Worm (Caenorhabditis elegans) whole organism, late embryonic: ENCODE measurements around the gene ZK622.4.

ENCODE experiments used
- C38D4.7 ChIP-seq: fragments of 200-800 bp; sonication (Bioruptor generic); optimal IDR thresholded peaks from 2 replicates; lab custom pipeline; 2018; ENCODE audit warnings: mild to moderate bottlenecking, missing genetic modification characterization, moderate library complexity, missing compliant biosample characterization
- F13H6.1 ChIP-seq: sonication (generic microtip); optimal IDR thresholded peaks from 2 replicates; lab custom pipeline; 2016; ENCODE audit warnings: missing genetic modification characterization, missing compliant biosample characterization
- K02D7.2 ChIP-seq: sonication (generic microtip); optimal IDR thresholded peaks from 2 replicates; lab custom pipeline; 2017; ENCODE audit warnings: mild to moderate bottlenecking, missing genetic modification characterization, missing compliant biosample characterization
- K09A11.1 ChIP-seq: sonication (generic microtip); optimal IDR thresholded peaks from 2 replicates; lab custom pipeline; 2017; ENCODE audit warnings: antibody characterized with exemption, mild to moderate bottlenecking, missing genetic modification characterization, missing compliant biosample characterization; ENCODE audit not compliant: insufficient read depth
- T23F11.4 ChIP-seq: fragments of 200-800 bp; sonication (Bioruptor generic); optimal IDR thresholded peaks from 2 replicates; lab custom pipeline; 2018; ENCODE audit warnings: mild to moderate bottlenecking, missing genetic modification characterization, missing compliant biosample characterization
- Y22D7AL.16 ChIP-seq: sonication (generic microtip); optimal IDR thresholded peaks from 2 replicates; lab custom pipeline; 2016; ENCODE audit warnings: missing genetic modification characterization, missing compliant biosample characterization
- ahr-1 ChIP-seq: sonication (generic microtip); optimal IDR thresholded peaks from 2 replicates; lab custom pipeline; 2016; ENCODE audit warnings: missing genetic modification characterization, missing compliant biosample characterization
- ama-1 ChIP-seq: fragments of 150-350 bp; optimal IDR thresholded peaks from 2 replicates; lab custom pipeline; 2014
- ceh-14 ChIP-seq: sonication (generic microtip); optimal IDR thresholded peaks from 2 replicates; lab custom pipeline; 2016; ENCODE audit warnings: missing genotype, missing genetic modification characterization, missing compliant biosample characterization
- ceh-19 ChIP-seq: fragments of 200-800 bp; sonication (Bioruptor generic); optimal IDR thresholded peaks from 2 replicates; lab custom pipeline; 2018; ENCODE audit warnings: mild to moderate bottlenecking, missing genetic modification characterization, missing compliant biosample characterization
- ceh-2 ChIP-seq: sonication (generic microtip); optimal IDR thresholded peaks from 2 replicates; lab custom pipeline; 2016; ENCODE audit warnings: missing genotype, missing genetic modification characterization, missing compliant biosample characterization
- ceh-24 ChIP-seq: sonication (generic microtip); optimal IDR thresholded peaks from 2 replicates; lab custom pipeline; 2016; ENCODE audit warnings: mild to moderate bottlenecking, missing genetic modification characterization, missing compliant biosample characterization
- ceh-30 ChIP-seq: fragments of 150-350 bp; optimal IDR thresholded peaks from 2 replicates; lab custom pipeline; 2014; ENCODE audit warnings: missing biosample characterization, missing genetic modification characterization
- ceh-31 ChIP-seq: sonication (generic microtip); optimal IDR thresholded peaks from 2 replicates; lab custom pipeline; 2016; ENCODE audit warnings: missing genetic modification characterization, missing compliant biosample characterization
- ceh-34 ChIP-seq: sonication (generic microtip); optimal IDR thresholded peaks from 2 replicates; lab custom pipeline; 2016; ENCODE audit warnings: mild to moderate bottlenecking, missing genetic modification characterization, missing compliant biosample characterization
- ceh-45 ChIP-seq: fragments of 200-800 bp; sonication (Bioruptor generic); IDR thresholded peaks from 2 replicates; pipeline ENCODE4 v1.3.6; 2022; ENCODE audit warnings: missing genetic modification reagents, missing genetic modification characterization, missing compliant biosample characterization
- ceh-48 ChIP-seq: sonication (generic microtip); optimal IDR thresholded peaks from 2 replicates; lab custom pipeline; 2016; ENCODE audit warnings: missing genetic modification characterization, inconsistent platforms, missing compliant biosample characterization
- ceh-6 ChIP-seq: fragments of 200-800 bp; sonication (Bioruptor generic); optimal IDR thresholded peaks from 2 replicates; lab custom pipeline; 2018; ENCODE audit warnings: mild to moderate bottlenecking, missing genetic modification characterization, missing compliant biosample characterization
- che-1 ChIP-seq: sonication (generic microtip); optimal IDR thresholded peaks from 2 replicates; lab custom pipeline; 2016; ENCODE audit warnings: mild to moderate bottlenecking, missing genetic modification characterization, missing compliant biosample characterization
- dmd-4 ChIP-seq: sonication (generic microtip); optimal IDR thresholded peaks from 2 replicates; lab custom pipeline; 2016; ENCODE audit warnings: borderline replicate concordance, missing genetic modification characterization, missing compliant biosample characterization
- dve-1 ChIP-seq: sonication (generic microtip); optimal IDR thresholded peaks from 2 replicates; lab custom pipeline; 2017; ENCODE audit warnings: antibody characterized with exemption, mild to moderate bottlenecking, missing genetic modification characterization, missing compliant biosample characterization
- elt-2 ChIP-seq: sonication (generic microtip); optimal IDR thresholded peaks from 2 replicates; lab custom pipeline; 2016; ENCODE audit warnings: missing genetic modification reagents, missing genetic modification characterization, missing compliant biosample characterization
- elt-4 ChIP-seq: sonication (generic microtip); optimal IDR thresholded peaks from 2 replicates; lab custom pipeline; 2016; ENCODE audit warnings: missing genetic modification characterization, missing compliant biosample characterization
- ets-4 ChIP-seq: sonication (generic microtip); optimal IDR thresholded peaks from 2 replicates; lab custom pipeline; 2016; ENCODE audit warnings: missing genetic modification characterization, missing compliant biosample characterization
- fax-1 ChIP-seq: sonication (generic microtip); optimal IDR thresholded peaks from 2 replicates; lab custom pipeline; 2016; ENCODE audit warnings: missing genotype, missing genetic modification characterization, missing compliant biosample characterization
- gmeb-2 ChIP-seq: sonication (generic microtip); optimal IDR thresholded peaks from 2 replicates; lab custom pipeline; 2016; ENCODE audit warnings: missing genetic modification characterization, inconsistent platforms, missing compliant biosample characterization
- hlh-13 ChIP-seq: fragments of 200-800 bp; sonication (Bioruptor generic); optimal IDR thresholded peaks from 2 replicates; lab custom pipeline; 2018; ENCODE audit warnings: mild to moderate bottlenecking, missing genetic modification characterization, missing compliant biosample characterization
- hlh-15 ChIP-seq: sonication (generic microtip); optimal IDR thresholded peaks from 2 replicates; lab custom pipeline; 2016; ENCODE audit warnings: missing genetic modification characterization, missing compliant biosample characterization
- hlh-30 ChIP-seq: sonication (generic microtip); optimal IDR thresholded peaks from 2 replicates; lab custom pipeline; 2017; ENCODE audit warnings: antibody characterized with exemption, missing genetic modification characterization, missing compliant biosample characterization; ENCODE audit not compliant: insufficient read depth
- hlh-6 ChIP-seq: sonication (generic microtip); optimal IDR thresholded peaks from 2 replicates; lab custom pipeline; 2016; ENCODE audit warnings: missing genotype, missing genetic modification characterization, missing compliant biosample characterization
- lin-11 ChIP-seq: fragments of 200-800 bp; sonication (Bioruptor generic); optimal IDR thresholded peaks from 2 replicates; lab custom pipeline; 2018; ENCODE audit warnings: mild to moderate bottlenecking, missing genetic modification characterization, missing compliant biosample characterization
- madf-2 ChIP-seq: sonication (generic microtip); optimal IDR thresholded peaks from 2 replicates; lab custom pipeline; 2017; ENCODE audit warnings: missing genetic modification characterization, missing compliant biosample characterization
- nfya-1 ChIP-seq: sonication (generic microtip); optimal IDR thresholded peaks from 2 replicates; lab custom pipeline; 2017; ENCODE audit warnings: missing genetic modification characterization, mild to moderate bottlenecking, missing compliant biosample characterization, antibody characterized with exemption, moderate library complexity
- nhr-11 ChIP-seq: fragments of 150-350 bp; optimal IDR thresholded peaks from 2 replicates; lab custom pipeline; 2014; ENCODE audit warnings: missing biosample characterization, missing genetic modification characterization
- npax-4 ChIP-seq: sonication (generic microtip); optimal IDR thresholded peaks from 2 replicates; lab custom pipeline; 2016; ENCODE audit warnings: missing genetic modification characterization, missing compliant biosample characterization
- odd-2 ChIP-seq: sonication (generic microtip); optimal IDR thresholded peaks from 2 replicates; lab custom pipeline; 2017; ENCODE audit warnings: antibody characterized with exemption, mild to moderate bottlenecking, missing genetic modification characterization, missing compliant biosample characterization
- pag-3 ChIP-seq: sonication (generic microtip); optimal IDR thresholded peaks from 2 replicates; lab custom pipeline; 2016; ENCODE audit warnings: missing compliant biosample characterization, missing genetic modification characterization, borderline replicate concordance
- pat-9 ChIP-seq: fragments of 200-800 bp; sonication (Bioruptor generic); optimal IDR thresholded peaks from 2 replicates; lab custom pipeline; 2018; ENCODE audit warnings: mild to moderate bottlenecking, missing genetic modification characterization, moderate library complexity, missing compliant biosample characterization
- pax-1 ChIP-seq: fragments of 150-350 bp; optimal IDR thresholded peaks from 2 replicates; lab custom pipeline; 2014; ENCODE audit warnings: missing biosample characterization, missing genetic modification characterization
- pqm-1 ChIP-seq: sonication (generic microtip); optimal IDR thresholded peaks from 2 replicates; lab custom pipeline; 2016; ENCODE audit warnings: missing genetic modification characterization, missing compliant biosample characterization
- pros-1 ChIP-seq: fragments of 150-350 bp; optimal IDR thresholded peaks from 2 replicates; lab custom pipeline; 2014; ENCODE audit warnings: missing biosample characterization, missing genetic modification reagents, missing genetic modification characterization
- rnt-1 ChIP-seq: sonication (generic microtip); optimal IDR thresholded peaks from 2 replicates; lab custom pipeline; 2016; ENCODE audit warnings: missing genetic modification characterization, missing compliant biosample characterization
- sox-2 ChIP-seq: fragments of 200-800 bp; sonication (Bioruptor generic); IDR thresholded peaks from 2 replicates; pipeline ENCODE4 v1.3.6; 2022; ENCODE audit warnings: missing genetic modification reagents, missing genetic modification characterization, missing compliant biosample characterization
- sox-4 ChIP-seq: sonication (generic microtip); optimal IDR thresholded peaks from 2 replicates; lab custom pipeline; 2017; ENCODE audit warnings: mild to moderate bottlenecking, missing genetic modification characterization, inconsistent platforms, missing compliant biosample characterization
- syd-9 ChIP-seq: sonication (generic microtip); optimal IDR thresholded peaks from 2 replicates; lab custom pipeline; 2016; ENCODE audit warnings: mild to moderate bottlenecking, missing genetic modification characterization, moderate library complexity, missing compliant biosample characterization
- tbx-2 ChIP-seq: sonication (generic microtip); optimal IDR thresholded peaks from 2 replicates; lab custom pipeline; 2016; ENCODE audit warnings: missing genetic modification characterization, missing compliant biosample characterization
- tbx-7 ChIP-seq: sonication (generic microtip); optimal IDR thresholded peaks from 2 replicates; lab custom pipeline; 2016; ENCODE audit warnings: missing genotype, missing genetic modification characterization, missing compliant biosample characterization
- unc-3 ChIP-seq, 2 experiments: fragments of 200-800 bp in 1 of 2; sonication (Bioruptor generic) in 1 of 2; sonication (generic microtip) in 1 of 2; conservative IDR thresholded peaks in 1 of 2; optimal IDR thresholded peaks in 1 of 2; 2 replicates each; pipeline versions ENCODE4 v1.3.6 to Lab custom; 2016 to 2022; ENCODE audit warnings: missing compliant biosample characterization in 2 of 2, missing genetic modification characterization in 2 of 2, missing genetic modification reagents in 1 of 2
- unc-42 ChIP-seq: sonication (generic microtip); optimal IDR thresholded peaks from 2 replicates; lab custom pipeline; 2016; ENCODE audit warnings: missing genotype, missing genetic modification characterization, missing compliant biosample characterization
- unc-86 ChIP-seq: sonication (generic microtip); optimal IDR thresholded peaks from 2 replicates; lab custom pipeline; 2016; ENCODE audit warnings: missing genetic modification characterization, missing compliant biosample characterization
- zip-5 ChIP-seq: sonication (generic microtip); optimal IDR thresholded peaks from 2 replicates; lab custom pipeline; 2016; ENCODE audit warnings: missing genetic modification characterization, missing compliant biosample characterization

Gene ZK622.4

ce11 chrII:5293287-5293850 lies 867 bp downstream of the ZK622.4 start, which contains the start of gene ZK622.1 (continued):
- TF ChIP-seq che-1 (tag; lab: Kevin White, UChicago) (peak; percentile 58), F13H6.1 (no peak), pros-1 (no peak), ceh-19 (no peak), elt-4 (no peak), syd-9 (tag; lab: Kevin White, UChicago) (peak; percentile 38), lin-11 (tag; lab: Kevin White, UChicago) (peak; percentile 48), hlh-30 (tag; lab: Kevin White, UChicago) (no peak), ceh-2 (tag; lab: Kevin White, UChicago) (no peak), sox-4 (tag; lab: Kevin White, UChicago) (peak; percentile 27), ama-1 (lab: Kevin White, UChicago) (no peak), Y22D7AL.16 (tag; lab: Kevin White, UChicago) (peak; percentile 37), gmeb-2 (peak; percentile 18), ceh-6 (GFP tag; lab: Kevin White, UChicago) (peak; percentile 73), K02D7.2 (tag; lab: Kevin White, UChicago) (no peak), C38D4.7 (GFP tag; lab: Kevin White, UChicago) (peak; percentile 53), madf-2 (tag; lab: Kevin White, UChicago) (no peak), ceh-31 (tag; lab: Kevin White, UChicago) (no peak), unc-86 (no peak), unc-42 (tag; lab: Kevin White, UChicago) (no peak), tbx-7 (tag; lab: Kevin White, UChicago) (no peak), pat-9 (tag; lab: Kevin White, UChicago) (no peak), ceh-24 (tag; lab: Kevin White, UChicago) (no peak), ceh-30 (tag; lab: Kevin White, UChicago) (no peak), ceh-34 (no peak), tbx-2 (no peak), hlh-13 (GFP tag; lab: Kevin White, UChicago) (no peak), T23F11.4 (GFP tag; lab: Kevin White, UChicago) (no peak), ceh-14 (tag; lab: Kevin White, UChicago) (no peak), nfya-1 (tag; lab: Kevin White, UChicago) (no peak), ceh-45 (GFP tag; lab: Robert Waterston, UW) (no peak), zip-5 (tag; lab: Kevin White, UChicago) (peak; percentile 0), ceh-48 (tag; lab: Kevin White, UChicago) (peak; percentile 16), ets-4 (no peak), pax-1 (tag; lab: Kevin White, UChicago) (no peak), K09A11.1 (tag; lab: Kevin White, UChicago) (no peak), dmd-4 (tag; lab: Kevin White, UChicago) (no peak), nhr-11 (tag; lab: Kevin White, UChicago) (no peak), sox-2 (GFP tag; lab: Robert Waterston, UW) (no peak), elt-2 (tag; lab: Kevin White, UChicago) (peak; percentile 88), hlh-6 (tag; lab: Kevin White, UChicago) (peak; percentile 66), odd-2 (tag; lab: Kevin White, UChicago) (no peak), pag-3 (tag; lab: Kevin White, UChicago) (no peak), npax-4 (tag; lab: Kevin White, UChicago) (peak; percentile 1), dve-1 (no peak), unc-3 (GFP tag; conservative IDR thresholded peaks at IDR 0.05; lab: Robert Waterston, UW) (0 out of 2 replicates have a peak, but pooled peaks have one; percentile 38), unc-3 (tag; optimal IDR thresholded peaks at IDR 0.05; lab: Kevin White, UChicago) (peak; percentile 36), ahr-1 (no peak), rnt-1 (tag; lab: Kevin White, UChicago) (no peak), hlh-15 (no peak), pqm-1 (tag; lab: Kevin White, UChicago) (no peak), fax-1 (tag; lab: Kevin White, UChicago) (peak; percentile 6)
